Worm (Caenorhabditis elegans) whole organism, L4 larva: ENCODE data around the gene gei-15.

Experiments used
- Y105C5A.15 ChIP-seq: fragments of 200-800 bp; sonication (Bioruptor generic); IDR thresholded peaks from 2 replicates; pipeline ENCODE4 v1.3.6; 2022; ENCODE audit warnings: missing genetic modification characterization, missing compliant biosample characterization
- aly-2 ChIP-seq: sonication (generic microtip); optimal IDR thresholded peaks from 2 replicates; lab custom pipeline; 2018; ENCODE audit warnings: missing biosample characterization, missing genetic modification characterization
- dmd-8 ChIP-seq: fragments of 200-800 bp; sonication (Bioruptor generic); IDR thresholded peaks from 2 replicates; pipeline ENCODE4 v1.3.6; 2022; ENCODE audit warnings: missing genetic modification characterization, missing compliant biosample characterization
- egl-27 ChIP-seq: sonication (generic microtip); optimal IDR thresholded peaks from 3 replicates; lab custom pipeline; 2017; ENCODE audit warnings: missing biosample characterization, missing genetic modification reagents, missing genetic modification characterization
- jun-1 ChIP-seq: fragments of 150-350 bp; optimal IDR thresholded peaks from 2 replicates; lab custom pipeline; 2014; ENCODE audit warnings: missing biosample characterization, missing genetic modification reagents, missing genetic modification characterization
- lin-39 ChIP-seq: fragments of 150-350 bp; optimal IDR thresholded peaks from 2 replicates; lab custom pipeline; 2014; ENCODE audit warnings: missing biosample characterization, missing genetic modification reagents, missing genetic modification characterization
- mdt-29 ChIP-seq: fragments of 200-800 bp; sonication (Bioruptor generic); IDR thresholded peaks from 2 replicates; pipeline ENCODE4 v1.3.6; 2022; ENCODE audit warnings: missing genetic modification reagents, missing genetic modification characterization, missing compliant biosample characterization
- mep-1 ChIP-seq: fragments of 150-350 bp; sonication (generic microtip); optimal IDR thresholded peaks from 3 replicates; lab custom pipeline; 2014; ENCODE audit warnings: missing biosample characterization, missing genetic modification characterization
- nhr-28 ChIP-seq: fragments of 150-350 bp; optimal IDR thresholded peaks from 2 replicates; lab custom pipeline; 2014; ENCODE audit warnings: missing biosample characterization, missing genetic modification characterization
- skn-1 ChIP-seq: fragments of 150-350 bp; optimal IDR thresholded peaks from 2 replicates; lab custom pipeline; 2014; ENCODE audit warnings: missing biosample characterization, missing genetic modification characterization
- snpc-4 ChIP-seq: fragments of 150-350 bp; optimal IDR thresholded peaks from 2 replicates; lab custom pipeline; 2014; ENCODE audit warnings: missing biosample characterization, missing genetic modification characterization
- unc-62 ChIP-seq, 3 experiments: fragments of 150-350 bp in 1 of 3; sonication (generic microtip); optimal IDR thresholded peaks in 2 of 3; peaks in 1 of 3; 1 replicate in 1 of 3; 2 replicates in 2 of 3; lab custom pipeline; 2014 to 2017; ENCODE audit warnings: missing biosample characterization in 3 of 3, missing genetic modification characterization in 3 of 3, missing genetic modification reagents in 3 of 3, missing genotype in 1 of 3

DNA sequence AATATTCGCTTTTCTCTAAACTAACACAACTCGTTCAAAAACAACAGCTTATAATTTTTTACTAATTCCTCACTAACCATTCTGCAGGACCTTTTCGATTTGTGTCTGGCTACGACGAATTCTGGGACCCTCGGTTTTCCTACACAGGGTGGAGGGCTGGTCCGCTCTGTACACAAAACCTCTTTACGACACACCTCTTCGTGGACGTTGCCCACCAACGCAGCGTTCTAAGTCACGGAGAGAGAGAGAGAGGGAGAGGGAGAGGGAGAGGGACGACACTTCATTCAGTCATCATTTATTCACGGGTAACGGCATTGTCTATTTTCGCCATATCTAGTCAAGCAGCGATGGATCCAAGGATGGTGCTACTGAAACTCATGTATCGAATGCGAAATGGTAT, 16.6 kb downstream of the gei-15 start, which contains the start of gene atg-2:
- TF ChIP-seq jun-1 = no peak
- no peak for TF ChIP-seq egl-27 (tag; lab: Kevin White, UChicago)
- TF ChIP-seq nhr-28 (tag; lab: Kevin White, UChicago) = no peak
- no peak for TF ChIP-seq dmd-8 (GFP tag; lab: Robert Waterston, UW)
- no peak for TF ChIP-seq unc-62 (GFP tag; optimal IDR thresholded peaks at IDR 0.05 in 1 of 2; lab: Kevin White, UChicago)
- no peak for TF ChIP-seq unc-62 (tag; optimal IDR thresholded peaks at IDR 0.05; lab: Kevin White, UChicago)
- TF ChIP-seq snpc-4 (tag; lab: Kevin White, UChicago) = no peak
- TF ChIP-seq mep-1 (tag; lab: Kevin White, UChicago) = no peak
- TF ChIP-seq Y105C5A.15 (GFP tag; lab: Robert Waterston, UW) = no peak
- no peak for TF ChIP-seq skn-1 (tag; lab: Kevin White, UChicago)
- TF ChIP-seq mdt-29 = no peak
- TF ChIP-seq lin-39 (tag; lab: Kevin White, UChicago) = no peak
- no peak for TF ChIP-seq aly-2 (tag; lab: Kevin White, UChicago)
